Worm (Caenorhabditis elegans) whole organism, L2 larva: Measurements from ENCODE around the gene efhd-1.

Source experiments
- C34F6.9 ChIP-seq: fragments of 150-350 bp; optimal IDR thresholded peaks from 2 replicates; lab custom pipeline; 2014; ENCODE audit warnings: missing biosample characterization, missing genetic modification characterization
- F13H6.1 ChIP-seq: sonication (generic microtip); optimal IDR thresholded peaks from 2 replicates; lab custom pipeline; 2016; ENCODE audit warnings: missing genetic modification characterization, missing compliant biosample characterization
- R02D3.7 ChIP-seq: fragments of 150-350 bp; optimal IDR thresholded peaks from 2 replicates; lab custom pipeline; 2014; ENCODE audit warnings: missing biosample characterization, missing genetic modification characterization
- Y55F3AM.14 ChIP-seq: fragments of 200-800 bp; sonication (Bioruptor generic); optimal IDR thresholded peaks from 2 replicates; lab custom pipeline; 2018; ENCODE audit warnings: mild to moderate bottlenecking, missing genetic modification characterization, missing compliant biosample characterization
- ZK546.5 ChIP-seq: sonication (generic microtip); optimal IDR thresholded peaks from 2 replicates; lab custom pipeline; 2017; ENCODE audit warnings: missing biosample characterization, missing genetic modification characterization
- alr-1 ChIP-seq: fragments of 150-350 bp; optimal IDR thresholded peaks from 2 replicates; lab custom pipeline; 2014; ENCODE audit warnings: missing biosample characterization, missing genetic modification characterization
- aly-2 ChIP-seq: fragments of 150-350 bp; optimal IDR thresholded peaks from 2 replicates; lab custom pipeline; 2014; ENCODE audit warnings: missing biosample characterization, missing genetic modification characterization
- ama-1 ChIP-seq: fragments of 150-350 bp; optimal IDR thresholded peaks from 2 replicates; lab custom pipeline; 2018; ENCODE audit warnings: inconsistent platforms
- ceh-16 ChIP-seq: fragments of 150-350 bp; optimal IDR thresholded peaks from 2 replicates; lab custom pipeline; 2014; ENCODE audit warnings: missing biosample characterization, missing genetic modification characterization
- ceh-82 ChIP-seq: fragments of 150-350 bp; optimal IDR thresholded peaks from 2 replicates; lab custom pipeline; 2014; ENCODE audit warnings: missing biosample characterization, missing genetic modification characterization
- crh-2 ChIP-seq: sonication (generic microtip); optimal IDR thresholded peaks from 2 replicates; lab custom pipeline; 2017; ENCODE audit warnings: missing biosample characterization, missing genetic modification characterization
- dmd-4 ChIP-seq: sonication (generic microtip); optimal IDR thresholded peaks from 2 replicates; lab custom pipeline; 2017; ENCODE audit warnings: missing biosample characterization, missing genetic modification characterization
- egl-27 ChIP-seq: sonication (generic microtip); optimal IDR thresholded peaks from 3 replicates; lab custom pipeline; 2017; ENCODE audit warnings: missing biosample characterization, missing genetic modification reagents, missing genetic modification characterization
- elt-1 ChIP-seq: fragments of 150-350 bp; optimal IDR thresholded peaks from 2 replicates; lab custom pipeline; 2014; ENCODE audit warnings: missing biosample characterization, missing genetic modification characterization
- fos-1 ChIP-seq: fragments of 150-350 bp; optimal IDR thresholded peaks from 2 replicates; lab custom pipeline; 2014; ENCODE audit warnings: missing biosample characterization, missing genetic modification characterization
- gmeb-1 ChIP-seq: fragments of 150-350 bp; optimal IDR thresholded peaks from 2 replicates; lab custom pipeline; 2014; ENCODE audit warnings: missing biosample characterization, missing genetic modification characterization
- lin-39 ChIP-seq: fragments of 150-350 bp; optimal IDR thresholded peaks from 2 replicates; lab custom pipeline; 2014; ENCODE audit warnings: missing biosample characterization, missing genetic modification reagents, missing genetic modification characterization
- mdl-1 ChIP-seq, 2 experiments: fragments of 150-350 bp in 1 of 2; sonication (generic microtip) in 1 of 2; optimal IDR thresholded peaks; 2 replicates each; lab custom pipeline; 2017; ENCODE audit warnings: missing biosample characterization in 2 of 2, missing genetic modification characterization in 2 of 2
- nhr-11 ChIP-seq: fragments of 150-350 bp; optimal IDR thresholded peaks from 2 replicates; lab custom pipeline; 2014; ENCODE audit warnings: missing biosample characterization, missing genetic modification characterization
- nhr-12 ChIP-seq: fragments of 150-350 bp; optimal IDR thresholded peaks from 2 replicates; lab custom pipeline; 2014; ENCODE audit warnings: missing biosample characterization, missing genetic modification characterization
- nhr-21 ChIP-seq: fragments of 150-350 bp; optimal IDR thresholded peaks from 2 replicates; lab custom pipeline; 2014; ENCODE audit warnings: missing biosample characterization, missing genetic modification characterization
- nhr-23 ChIP-seq: fragments of 150-350 bp; optimal IDR thresholded peaks from 2 replicates; lab custom pipeline; 2014; ENCODE audit warnings: missing biosample characterization, missing genetic modification reagents, missing genetic modification characterization
- nhr-237 ChIP-seq: fragments of 150-350 bp; optimal IDR thresholded peaks from 2 replicates; lab custom pipeline; 2014; ENCODE audit warnings: missing biosample characterization, missing genetic modification characterization
- nhr-25 ChIP-seq: fragments of 150-350 bp; sonication (generic microtip); optimal IDR thresholded peaks from 3 replicates; lab custom pipeline; 2014; ENCODE audit warnings: missing biosample characterization, missing genetic modification characterization
- sem-4 ChIP-seq: fragments of 150-350 bp; optimal IDR thresholded peaks from 2 replicates; lab custom pipeline; 2014; ENCODE audit warnings: missing biosample characterization, missing genetic modification reagents, missing genetic modification characterization
- skn-1 ChIP-seq: sonication (generic microtip); optimal IDR thresholded peaks from 2 replicates; lab custom pipeline; 2017; ENCODE audit warnings: missing biosample characterization, missing genetic modification characterization
- sma-3 ChIP-seq: sonication (generic microtip); optimal IDR thresholded peaks from 2 replicates; lab custom pipeline; 2016; ENCODE audit warnings: missing genetic modification reagents, missing genetic modification characterization, missing compliant biosample characterization
- sma-9 ChIP-seq, 2 experiments: fragments of 150-350 bp in 1 of 2; sonication (generic microtip) in 1 of 2; optimal IDR thresholded peaks; 2 replicates each; lab custom pipeline; 2014 to 2016; ENCODE audit warnings: missing genetic modification characterization in 2 of 2, mild to moderate bottlenecking in 1 of 2, missing biosample characterization in 1 of 2, missing compliant biosample characterization in 1 of 2, missing genetic modification reagents in 1 of 2, moderate library complexity in 1 of 2
- snpc-4 ChIP-seq: fragments of 150-350 bp; optimal IDR thresholded peaks from 2 replicates; lab custom pipeline; 2014; ENCODE audit warnings: missing biosample characterization, missing genetic modification characterization
- unc-39 ChIP-seq: fragments of 150-350 bp; optimal IDR thresholded peaks from 2 replicates; lab custom pipeline; 2014; ENCODE audit warnings: missing biosample characterization, missing genetic modification characterization
- unc-55 ChIP-seq: fragments of 150-350 bp; sonication (generic microtip); optimal IDR thresholded peaks from 3 replicates; lab custom pipeline; 2014; ENCODE audit warnings: missing biosample characterization, missing genetic modification reagents, missing genetic modification characterization
- unc-62 ChIP-seq: fragments of 150-350 bp; optimal IDR thresholded peaks from 2 replicates; lab custom pipeline; 2014; ENCODE audit warnings: missing biosample characterization, missing genetic modification reagents, missing genetic modification characterization
- ztf-1 ChIP-seq: fragments of 200-800 bp; sonication (Bioruptor generic); conservative IDR thresholded peaks from 2 replicates; pipeline ENCODE4 v1.3.6; 2022; ENCODE audit warnings: missing genetic modification characterization, missing compliant biosample characterization
- ztf-11 ChIP-seq: sonication (generic microtip); optimal IDR thresholded peaks from 2 replicates; lab custom pipeline; 2017; ENCODE audit warnings: missing biosample characterization, missing genetic modification characterization
- ztf-4 ChIP-seq: fragments of 150-350 bp; optimal IDR thresholded peaks from 2 replicates; lab custom pipeline; 2014; ENCODE audit warnings: missing biosample characterization, missing genetic modification characterization

efhd-1 gene

ce11 chrII:14178233-14178969 lies at the start of gene efhd-1:
Gene efhd-1 (plus strand): TSS chrII:14178814.
- TF ChIP-seq Y55F3AM.14 (GFP tag; lab: Kevin White, UChicago) (no peak), ama-1 (no peak), unc-55 (peak; percentile 31), crh-2 (tag; lab: Kevin White, UChicago) (no peak), sma-3 (GFP tag; lab: Kevin White, UChicago) (no peak), F13H6.1 (peak; percentile 29)

- TF ChIP-seq nhr-11 (tag; lab: Kevin White, UChicago): no peak
- no peak for TF ChIP-seq lin-39 (tag; lab: Kevin White, UChicago)
- TF ChIP-seq unc-62 (GFP tag; lab: Kevin White, UChicago): no peak
- TF ChIP-seq egl-27: no peak
- TF ChIP-seq snpc-4 (tag; lab: Kevin White, UChicago): no peak
- no peak for TF ChIP-seq nhr-23 (tag; lab: Kevin White, UChicago)
- TF ChIP-seq nhr-21 (tag; lab: Kevin White, UChicago): no peak
- no peak for TF ChIP-seq ztf-1 (GFP tag; lab: Robert Waterston, UW)
- TF ChIP-seq ama-1: no peak
- TF ChIP-seq ceh-16 (tag; lab: Kevin White, UChicago): no peak
- TF ChIP-seq aly-2: no peak
- TF ChIP-seq crh-2 (tag; lab: Kevin White, UChicago): no peak
- no peak for TF ChIP-seq sma-9 (GFP tag; optimal IDR thresholded peaks at IDR 0.05; lab: Kevin White, UChicago)
- TF ChIP-seq sma-9 (tag; optimal IDR thresholded peaks at IDR 0.05; lab: Kevin White, UChicago): no peak
- TF ChIP-seq gmeb-1 (tag; lab: Kevin White, UChicago): no peak
- TF ChIP-seq ztf-11 (tag; lab: Kevin White, UChicago): no peak
- TF ChIP-seq ZK546.5 (tag; lab: Kevin White, UChicago): no peak
- no peak for TF ChIP-seq alr-1 (tag; lab: Kevin White, UChicago)
These were observed 49.4 kb upstream of the efhd-1 start for ce11 chrII:14129191-14129590.

DNA sequence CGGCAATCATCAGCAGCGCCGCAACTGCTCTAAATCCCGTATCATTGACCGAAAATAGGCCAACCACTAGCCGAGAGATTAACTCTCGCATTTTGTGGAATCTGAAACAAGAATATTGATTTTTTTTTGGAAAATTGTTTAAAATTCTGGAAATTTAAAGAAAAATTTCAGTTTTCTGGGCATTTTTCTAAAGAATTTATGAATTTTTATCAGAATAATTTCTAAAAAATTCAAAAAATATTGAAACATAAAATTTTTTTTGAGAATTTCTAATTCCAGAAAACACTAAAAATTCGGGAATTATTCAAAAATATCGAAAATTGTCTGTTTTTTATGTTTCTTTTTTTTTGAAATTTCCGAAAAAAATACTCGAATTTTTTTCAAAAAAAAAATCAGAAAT lies 45.9 kb upstream of the efhd-1 start, which contains the start of gene algn-3:
Gene algn-3, minus strand, starts transcription at position 101 of the 400 bp plus-strand sequence.
- TF ChIP-seq ztf-11 (tag; lab: Kevin White, UChicago): no peak
- no peak for TF ChIP-seq egl-27
- no peak for TF ChIP-seq lin-39 (tag; lab: Kevin White, UChicago)
- no peak for TF ChIP-seq fos-1 (tag; lab: Kevin White, UChicago)
- TF ChIP-seq C34F6.9 (tag; lab: Kevin White, UChicago): no peak
- TF ChIP-seq unc-55: no peak
- no peak for TF ChIP-seq ztf-1 (GFP tag; lab: Robert Waterston, UW)
- no peak for TF ChIP-seq unc-39 (tag; lab: Kevin White, UChicago)
- no peak for TF ChIP-seq nhr-12
- no peak for TF ChIP-seq nhr-237
- TF ChIP-seq F13H6.1: no peak
- TF ChIP-seq Y55F3AM.14 (GFP tag; lab: Kevin White, UChicago): no peak
- no peak for TF ChIP-seq alr-1 (tag; lab: Kevin White, UChicago)
- TF ChIP-seq mdl-1 (tag; optimal IDR thresholded peaks at IDR 0.05; lab: Kevin White, UChicago): no peak
- TF ChIP-seq elt-1 (tag; lab: Kevin White, UChicago): no peak
- TF ChIP-seq sem-4 (tag; lab: Kevin White, UChicago): no peak
- no peak for TF ChIP-seq sma-3 (GFP tag; lab: Kevin White, UChicago)
- no peak for TF ChIP-seq R02D3.7 (tag; lab: Kevin White, UChicago)
- TF ChIP-seq ztf-4: no peak
- TF ChIP-seq snpc-4 (tag; lab: Kevin White, UChicago): no peak

ce11 chrII:14136302-14136701 lies 42.3 kb upstream of the efhd-1 start:
- TF ChIP-seq unc-55: no peak
- TF ChIP-seq nhr-237: no peak
- TF ChIP-seq sma-3 (GFP tag; lab: Kevin White, UChicago): no peak
- TF ChIP-seq skn-1 (tag; lab: Kevin White, UChicago): no peak
- TF ChIP-seq ceh-82 (tag; lab: Kevin White, UChicago): no peak
- no peak for TF ChIP-seq fos-1 (tag; lab: Kevin White, UChicago)
- TF ChIP-seq Y55F3AM.14 (GFP tag; lab: Kevin White, UChicago): no peak
- no peak for TF ChIP-seq ZK546.5 (tag; lab: Kevin White, UChicago)
- no peak for TF ChIP-seq nhr-25 (tag; lab: Kevin White, UChicago)
- TF ChIP-seq dmd-4 (tag; lab: Kevin White, UChicago): no peak
- no peak for TF ChIP-seq mdl-1 (tag; optimal IDR thresholded peaks at IDR 0.05; lab: Kevin White, UChicago)
- no peak for TF ChIP-seq nhr-12
- TF ChIP-seq nhr-23 (tag; lab: Kevin White, UChicago): no peak
- TF ChIP-seq unc-62 (GFP tag; lab: Kevin White, UChicago): no peak
